Worm (Caenorhabditis elegans) whole organism, L2 larva: ENCODE measurements around the gene str-66.

Source experiments
- C34F6.9 ChIP-seq: fragments of 150-350 bp; optimal IDR thresholded peaks from 2 replicates; lab custom pipeline; 2014; ENCODE audit warnings: missing biosample characterization, missing genetic modification characterization
- R02D3.7 ChIP-seq: fragments of 150-350 bp; optimal IDR thresholded peaks from 2 replicates; lab custom pipeline; 2014; ENCODE audit warnings: missing biosample characterization, missing genetic modification characterization
- ZK546.5 ChIP-seq: sonication (generic microtip); optimal IDR thresholded peaks from 2 replicates; lab custom pipeline; 2017; ENCODE audit warnings: missing biosample characterization, missing genetic modification characterization
- aly-2 ChIP-seq: fragments of 150-350 bp; optimal IDR thresholded peaks from 2 replicates; lab custom pipeline; 2014; ENCODE audit warnings: missing biosample characterization, missing genetic modification characterization
- ama-1 ChIP-seq: fragments of 150-350 bp; optimal IDR thresholded peaks from 2 replicates; lab custom pipeline; 2018; ENCODE audit warnings: inconsistent platforms
- blmp-1 ChIP-seq: sonication (generic microtip); optimal IDR thresholded peaks from 2 replicates; lab custom pipeline; 2017; ENCODE audit warnings: missing genetic modification characterization, mild to moderate bottlenecking, missing compliant biosample characterization, antibody characterized with exemption, moderate library complexity; ENCODE audit not compliant: insufficient read depth
- nhr-11 ChIP-seq: fragments of 150-350 bp; optimal IDR thresholded peaks from 2 replicates; lab custom pipeline; 2014; ENCODE audit warnings: missing biosample characterization, missing genetic modification characterization
- nhr-77 ChIP-seq: fragments of 150-350 bp; optimal IDR thresholded peaks from 2 replicates; lab custom pipeline; 2014; ENCODE audit warnings: missing biosample characterization, missing genetic modification characterization
- skn-1 ChIP-seq: sonication (generic microtip); optimal IDR thresholded peaks from 2 replicates; lab custom pipeline; 2017; ENCODE audit warnings: missing biosample characterization, missing genetic modification characterization
- snpc-4 ChIP-seq: fragments of 150-350 bp; optimal IDR thresholded peaks from 2 replicates; lab custom pipeline; 2014; ENCODE audit warnings: missing biosample characterization, missing genetic modification characterization
- unc-62 ChIP-seq: fragments of 150-350 bp; optimal IDR thresholded peaks from 2 replicates; lab custom pipeline; 2014; ENCODE audit warnings: missing biosample characterization, missing genetic modification reagents, missing genetic modification characterization
- ztf-11 ChIP-seq: sonication (generic microtip); optimal IDR thresholded peaks from 2 replicates; lab custom pipeline; 2017; ENCODE audit warnings: missing biosample characterization, missing genetic modification characterization

DNA sequence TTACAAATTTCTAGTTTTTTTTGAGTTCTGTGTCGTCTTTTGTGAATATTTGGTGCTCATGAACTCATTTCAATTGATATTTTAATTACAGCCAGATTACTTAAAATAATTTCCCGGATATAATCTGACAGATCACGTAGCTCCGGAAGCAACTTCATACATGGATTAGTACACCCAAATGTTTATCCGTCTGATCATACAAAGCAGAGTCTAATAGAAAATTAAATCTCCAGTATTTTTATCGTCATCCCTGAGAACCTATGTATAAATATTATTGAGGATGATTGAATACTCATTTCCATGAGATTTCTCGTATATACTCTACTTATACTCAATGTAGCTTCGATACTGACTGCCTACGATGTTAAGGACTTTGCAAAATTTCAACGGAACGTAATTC is 20.9 kb upstream of the str-66 start, which contains the start of gene Y73C8C.12:
- TF ChIP-seq R02D3.7 (tag; lab: Kevin White, UChicago) (no peak), ztf-11 (tag; lab: Kevin White, UChicago) (no peak), ama-1 (lab: Kevin White, UChicago) (no peak), nhr-11 (tag; lab: Kevin White, UChicago) (no peak), aly-2 (no peak), skn-1 (tag; lab: Kevin White, UChicago) (no peak), snpc-4 (tag; lab: Kevin White, UChicago) (no peak), ZK546.5 (no peak), blmp-1 (tag; lab: Kevin White, UChicago) (no peak), nhr-77 (tag; lab: Kevin White, UChicago) (no peak), unc-62 (no peak), C34F6.9 (tag; lab: Kevin White, UChicago) (no peak)
